Fruit fly (Drosophila melanogaster): ENCODE results near the gene CG13133.

Gene CG13133

dm6 chr2L:10092289-10092688 is at the start of gene CG13133:
CG13133 (minus strand) TSS chr2L:10092389.
- TF ChIP-seq Sp1 (GFP tag; optimal IDR thresholded peaks at IDR 0.05) (no peak), Hnf4 (GFP tag; optimal IDR thresholded peaks at IDR 0.05) (no peak), usp (GFP tag; optimal IDR thresholded peaks at IDR 0.05) (no peak), N (GFP tag; optimal IDR thresholded peaks at IDR 0.05) (no peak), CG32264 (GFP tag; optimal IDR thresholded peaks at IDR 0.05) (no peak), CrebA (GFP tag; optimal IDR thresholded peaks at IDR 0.05; ENCODE audit: borderline replicate concordance) (no peak), OdsH (GFP tag; optimal IDR thresholded peaks at IDR 0.05) (no peak), brk (GFP tag; optimal IDR thresholded peaks at IDR 0.05) (no peak), Dfd (GFP tag; optimal IDR thresholded peaks at IDR 0.05) (no peak), Rel (GFP tag; optimal IDR thresholded peaks at IDR 0.05) (no peak), Rel (tag; optimal IDR thresholded peaks at IDR 0.05) (no peak), sv (GFP tag; optimal IDR thresholded peaks at IDR 0.05) (no peak), pan (optimal IDR thresholded peaks at IDR 0.05) (no peak), Vsx2 (GFP tag; optimal IDR thresholded peaks at IDR 0.05; ENCODE audit: partially characterized antibody) (no peak), GATAd (GFP tag; optimal IDR thresholded peaks at IDR 0.05) (no peak), rgr (GFP tag; optimal IDR thresholded peaks at IDR 0.05) (no peak), dl (GFP tag; optimal IDR thresholded peaks at IDR 0.05; ENCODE audit: insufficient read depth in 1 of 2, partially characterized antibody in 2 of 2) (no peak)

- no peak for TF ChIP-seq sage (GFP tag; optimal IDR thresholded peaks at IDR 0.05)
- no peak for TF ChIP-seq jim (GFP tag; optimal IDR thresholded peaks at IDR 0.05)
- no peak for TF ChIP-seq GATAd (GFP tag; optimal IDR thresholded peaks at IDR 0.05)
- TF ChIP-seq dl (GFP tag; optimal IDR thresholded peaks at IDR 0.05; ENCODE audit: insufficient read depth in 1 of 2, partially characterized antibody in 2 of 2): no peak
- no peak for TF ChIP-seq Dfd (GFP tag; optimal IDR thresholded peaks at IDR 0.05)
- no peak for TF ChIP-seq brk (GFP tag; optimal IDR thresholded peaks at IDR 0.05)
- TF ChIP-seq CG9705 (GFP tag; optimal IDR thresholded peaks at IDR 0.05): no peak
Observed at dm6 chr2L:10130763-10131162, 38.6 kb upstream of the CG13133 start.

dm6 chr2L:10123963-10124362 is 31.8 kb upstream of the CG13133 start:
- TF ChIP-seq jim (GFP tag; optimal IDR thresholded peaks at IDR 0.05) (no peak), ey (GFP tag; optimal IDR thresholded peaks at IDR 0.05) (no peak), dsf (GFP tag; optimal IDR thresholded peaks at IDR 0.05; ENCODE audit: borderline replicate concordance) (no peak), Rel (GFP tag; optimal IDR thresholded peaks at IDR 0.05) (no peak), Rel (tag; optimal IDR thresholded peaks at IDR 0.05) (no peak), CG32264 (GFP tag; optimal IDR thresholded peaks at IDR 0.05) (no peak), woc (GFP tag; optimal IDR thresholded peaks at IDR 0.05) (no peak), h (GFP tag; optimal IDR thresholded peaks at IDR 0.05) (no peak), CrebA (GFP tag; optimal IDR thresholded peaks at IDR 0.05; ENCODE audit: borderline replicate concordance) (no peak), Sp1 (GFP tag; optimal IDR thresholded peaks at IDR 0.05) (no peak), br (GFP tag; optimal IDR thresholded peaks at IDR 0.05) (no peak), Mio (GFP tag; optimal IDR thresholded peaks at IDR 0.05) (no peak), dmrt93B (GFP tag; optimal IDR thresholded peaks at IDR 0.05) (no peak), brk (GFP tag; optimal IDR thresholded peaks at IDR 0.05) (no peak), Hnf4 (GFP tag; optimal IDR thresholded peaks at IDR 0.05) (no peak), Jra (GFP tag; optimal IDR thresholded peaks at IDR 0.05) (no peak), Myc (optimal IDR thresholded peaks at IDR 0.05) (no peak), Dif (GFP tag; optimal IDR thresholded peaks at IDR 0.05; ENCODE audit: partially characterized antibody) (no peak), pan (optimal IDR thresholded peaks at IDR 0.05) (no peak), HLH106 (tag; optimal IDR thresholded peaks at IDR 0.05) (no peak), usp (GFP tag; optimal IDR thresholded peaks at IDR 0.05) (no peak)

- no peak for TF ChIP-seq rgr (GFP tag; optimal IDR thresholded peaks at IDR 0.05)
Observed at dm6 chr2L:10122671-10123070, 30.5 kb upstream of the CG13133 start, which contains the start of gene CG13135. CG13135 (minus strand) TSS chr2L:10122771.

dm6 chr2L:10108749-10109148 is 16.6 kb upstream of the CG13133 start:
- no peak for TF ChIP-seq Vsx2 (GFP tag; optimal IDR thresholded peaks at IDR 0.05; ENCODE audit: partially characterized antibody)
- TF ChIP-seq sv (GFP tag; optimal IDR thresholded peaks at IDR 0.05): no peak
- TF ChIP-seq OdsH (GFP tag; optimal IDR thresholded peaks at IDR 0.05): no peak

- TF ChIP-seq HLH106 (tag; optimal IDR thresholded peaks at IDR 0.05): no peak
- no peak for TF ChIP-seq Rel (GFP tag; optimal IDR thresholded peaks at IDR 0.05)
- no peak for TF ChIP-seq Rel (tag; optimal IDR thresholded peaks at IDR 0.05)
- no peak for TF ChIP-seq CG9705 (GFP tag; optimal IDR thresholded peaks at IDR 0.05)
- TF ChIP-seq CG32264 (GFP tag; optimal IDR thresholded peaks at IDR 0.05): no peak
- no peak for TF ChIP-seq Sp1 (GFP tag; optimal IDR thresholded peaks at IDR 0.05)
- TF ChIP-seq CrebA (GFP tag; optimal IDR thresholded peaks at IDR 0.05; ENCODE audit: borderline replicate concordance): no peak
- TF ChIP-seq brk (GFP tag; optimal IDR thresholded peaks at IDR 0.05): no peak
- no peak for TF ChIP-seq Vsx2 (GFP tag; optimal IDR thresholded peaks at IDR 0.05; ENCODE audit: partially characterized antibody)
- no peak for TF ChIP-seq N (GFP tag; optimal IDR thresholded peaks at IDR 0.05)
- TF ChIP-seq OdsH (GFP tag; optimal IDR thresholded peaks at IDR 0.05): no peak
- TF ChIP-seq Dif (GFP tag; optimal IDR thresholded peaks at IDR 0.05; ENCODE audit: partially characterized antibody): no peak
- TF ChIP-seq Myc (optimal IDR thresholded peaks at IDR 0.05): no peak
- no peak for TF ChIP-seq lola (GFP tag; optimal IDR thresholded peaks at IDR 0.05)
- no peak for TF ChIP-seq foxo (GFP tag; optimal IDR thresholded peaks at IDR 0.05)
- no peak for TF ChIP-seq psq (GFP tag; optimal IDR thresholded peaks at IDR 0.05)
- TF ChIP-seq rgr (GFP tag; optimal IDR thresholded peaks at IDR 0.05): no peak
- no peak for TF ChIP-seq Dfd (GFP tag; optimal IDR thresholded peaks at IDR 0.05)
- TF ChIP-seq fru (GFP tag; optimal IDR thresholded peaks at IDR 0.05): no peak
- no peak for TF ChIP-seq dsf (GFP tag; optimal IDR thresholded peaks at IDR 0.05; ENCODE audit: borderline replicate concordance)
- no peak for TF ChIP-seq Mio (GFP tag; optimal IDR thresholded peaks at IDR 0.05)
Observed at dm6 chr2L:10096127-10096526, 3.9 kb upstream of the CG13133 start.

Data from whole organism, wandering third instar larva.